Worm (Caenorhabditis elegans) whole organism, young adult: Measurements from ENCODE around the gene nhr-65.

Experiments used
- ama-1 ChIP-seq, 3 experiments: fragments of 150-350 bp in 1 of 3; sonication (generic microtip) in 2 of 3; optimal IDR thresholded peaks; 2 replicates each; lab custom pipeline; 2014 to 2018; ENCODE audit warnings: missing biosample characterization in 2 of 3, missing genetic modification characterization in 2 of 3, missing genetic modification reagents in 2 of 3
- gei-17 ChIP-seq: fragments of 200-800 bp; sonication (Bioruptor generic); optimal IDR thresholded peaks from 2 replicates; lab custom pipeline; 2018; ENCODE audit warnings: mild to moderate bottlenecking, missing genetic modification characterization, missing compliant biosample characterization
- hlh-12 ChIP-seq: sonication (generic microtip); optimal IDR thresholded peaks from 2 replicates; lab custom pipeline; 2016; ENCODE audit warnings: missing genetic modification characterization, missing compliant biosample characterization
- mxl-1 ChIP-seq: sonication (generic microtip); optimal IDR thresholded peaks from 2 replicates; lab custom pipeline; 2016; ENCODE audit warnings: missing genetic modification characterization, missing compliant biosample characterization
- zim-3 ChIP-seq: sonication (generic microtip); optimal IDR thresholded peaks from 2 replicates; lab custom pipeline; 2017; ENCODE audit warnings: mild to moderate bottlenecking, missing genetic modification characterization, moderate library complexity, missing compliant biosample characterization
- ztf-18 ChIP-seq: sonication (generic microtip); optimal IDR thresholded peaks from 2 replicates; lab custom pipeline; 2016; ENCODE audit warnings: missing genotype, mild to moderate bottlenecking, missing genetic modification characterization, missing compliant biosample characterization
- ztf-28 ChIP-seq: fragments of 200-800 bp; sonication (Bioruptor generic); IDR thresholded peaks from 2 replicates; pipeline ENCODE4 v1.3.6; 2022; ENCODE audit warnings: missing genetic modification reagents, missing genetic modification characterization, missing compliant biosample characterization
- ztf-6 ChIP-seq: fragments of 200-800 bp; sonication (Bioruptor generic); IDR thresholded peaks from 2 replicates; pipeline ENCODE4 v1.3.6; 2022; ENCODE audit warnings: missing genetic modification reagents, missing genetic modification characterization, missing compliant biosample characterization

DNA sequence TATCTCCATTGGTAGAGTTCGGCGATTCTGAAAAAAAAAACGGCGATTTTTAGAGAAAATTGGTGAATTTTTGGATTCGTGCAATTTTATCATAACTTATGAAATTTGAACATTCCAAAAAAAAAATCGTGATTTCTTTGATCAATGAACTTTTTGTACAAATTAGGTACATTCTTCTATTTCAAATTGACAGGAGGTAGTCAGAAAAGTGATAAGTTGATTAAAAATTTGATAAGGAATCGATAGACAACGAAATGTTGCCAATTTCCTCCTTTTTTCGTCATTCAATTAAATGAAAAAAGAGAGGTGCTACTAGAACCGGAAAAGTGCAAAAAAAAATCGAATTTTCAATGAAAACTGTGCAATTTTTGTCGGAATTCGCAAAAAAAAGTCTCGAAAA lies 31.9 kb downstream of the nhr-65 start:
- TF ChIP-seq ama-1 (optimal IDR thresholded peaks at IDR 0.05; lab: Kevin White, UChicago), result no peak
- no peak for TF ChIP-seq ama-1 (GFP tag; optimal IDR thresholded peaks at IDR 0.05; lab: Kevin White, UChicago)
- TF ChIP-seq mxl-1 (tag; lab: Kevin White, UChicago), result no peak
- TF ChIP-seq hlh-12 (tag; lab: Kevin White, UChicago), result no peak
- TF ChIP-seq gei-17 (GFP tag; lab: Kevin White, UChicago), result no peak
- TF ChIP-seq zim-3 (tag; lab: Kevin White, UChicago), result no peak
- TF ChIP-seq ztf-28 (GFP tag; lab: Robert Waterston, UW), result no peak
- no peak for TF ChIP-seq ztf-18 (tag; lab: Kevin White, UChicago)
- no peak for TF ChIP-seq ztf-6 (GFP tag; lab: Robert Waterston, UW)
